Fruit fly (Drosophila melanogaster) whole organism, embryonic: Measurements from ENCODE around the gene MsrA.

Experiments used
- Awh ChIP-seq: fragments of 200-800 bp; sonication (Bioruptor generic); IDR thresholded peaks from 2 replicates; pipeline ENCODE4, ENCODE4 v1.3.6; 2022; ENCODE audit warnings: missing biosample characterization, missing genetic modification characterization
- CG1024 ChIP-seq: fragments of 200-800 bp; sonication (Bioruptor generic); IDR thresholded peaks from 2 replicates; pipeline ENCODE4 v1.3.6; 2022; ENCODE audit warnings: missing biosample characterization, missing genetic modification characterization
- CG10462 ChIP-seq: fragments of 200-800 bp; sonication (Bioruptor generic); optimal IDR thresholded peaks from 2 replicates; lab custom pipeline; 2016; ENCODE audit warnings: missing biosample characterization, missing genetic modification characterization
- CG10959 ChIP-seq: fragments of 200-800 bp; sonication (Bioruptor generic); IDR thresholded peaks from 2 replicates; pipeline ENCODE4 v1.3.6; 2022; ENCODE audit warnings: missing biosample characterization, missing genetic modification characterization
- CG11085 ChIP-seq: fragments of 200-800 bp; sonication (Bioruptor generic); IDR thresholded peaks from 2 replicates; pipeline ENCODE4 v1.3.6; 2022; ENCODE audit warnings: missing biosample characterization, missing genetic modification characterization
- CG11504 ChIP-seq: fragments of 200-800 bp; sonication (Bioruptor generic); optimal IDR thresholded peaks from 3 replicates; lab custom pipeline; 2019; ENCODE audit warnings: missing biosample characterization, mild to moderate bottlenecking, missing genetic modification characterization, moderate library complexity
- CG12104 ChIP-seq: fragments of 200-800 bp; sonication (Bioruptor generic); optimal IDR thresholded peaks from 3 replicates; lab custom pipeline; 2016; ENCODE audit warnings: missing biosample characterization, missing genetic modification characterization
- CG12391 ChIP-seq: fragments of 200-800 bp; sonication (Bioruptor generic); optimal IDR thresholded peaks from 3 replicates; lab custom pipeline; 2018; ENCODE audit warnings: missing biosample characterization, mild to moderate bottlenecking, missing genetic modification characterization, moderate library complexity
- CG13424 ChIP-seq: fragments of 200-800 bp; sonication (Bioruptor generic); optimal IDR thresholded peaks from 2 replicates; lab custom pipeline; 2019; ENCODE audit warnings: missing biosample characterization, mild to moderate bottlenecking, missing genetic modification characterization, moderate library complexity
- CG14441 ChIP-seq: fragments of 200-800 bp; sonication (Bioruptor generic); IDR thresholded peaks from 2 replicates; pipeline ENCODE4 v1.3.6; 2022; ENCODE audit warnings: missing biosample characterization, missing genetic modification characterization
- CG15601 ChIP-seq: fragments of 200-800 bp; sonication (Bioruptor generic); optimal IDR thresholded peaks from 3 replicates; lab custom pipeline; 2019; ENCODE audit warnings: missing biosample characterization, mild to moderate bottlenecking, missing genetic modification characterization, moderate library complexity
- CG16813 ChIP-seq: fragments of 200-800 bp; sonication (Bioruptor generic); IDR thresholded peaks from 3 replicates; pipeline ENCODE4 v1.3.6; 2022; ENCODE audit warnings: missing biosample characterization, missing genetic modification characterization; ENCODE audit not compliant: partially characterized antibody
- CG17385 ChIP-seq: fragments of 200-800 bp; sonication (Bioruptor generic); optimal IDR thresholded peaks from 3 replicates; lab custom pipeline; 2018; ENCODE audit warnings: missing biosample characterization, mild to moderate bottlenecking, missing genetic modification characterization
- CG34422 ChIP-seq: fragments of 200-800 bp; sonication (Bioruptor generic); IDR thresholded peaks from 3 replicates; pipeline ENCODE4 v1.3.6; 2022; ENCODE audit warnings: missing biosample characterization, missing genetic modification characterization
- CG4617 ChIP-seq: fragments of 200-800 bp; sonication (Bioruptor generic); optimal IDR thresholded peaks from 3 replicates; lab custom pipeline; 2016; ENCODE audit warnings: missing biosample characterization, missing genetic modification characterization, borderline replicate concordance
- CG6689 ChIP-seq: fragments of 200-800 bp; sonication (Bioruptor generic); IDR thresholded peaks from 2 replicates; pipeline ENCODE4 v1.3.6; 2022; ENCODE audit warnings: missing biosample characterization, missing genetic modification characterization
- CG7372 ChIP-seq: fragments of 200-800 bp; sonication (Bioruptor generic); IDR thresholded peaks from 2 replicates; pipeline ENCODE4 v1.3.6; 2022; ENCODE audit warnings: missing biosample characterization, missing genetic modification characterization
- CG7556 ChIP-seq: fragments of 200-800 bp; sonication (Bioruptor generic); optimal IDR thresholded peaks from 2 replicates; lab custom pipeline; 2017; ENCODE audit warnings: missing biosample characterization, mild to moderate bottlenecking, missing genetic modification characterization
- CG7963 ChIP-seq: fragments of 200-800 bp; sonication (Bioruptor generic); IDR thresholded peaks from 3 replicates; pipeline ENCODE4 v1.3.6; 2022; ENCODE audit warnings: missing biosample characterization, missing genetic modification characterization; ENCODE audit not compliant: partially characterized antibody
- CG7987 ChIP-seq: fragments of 200-800 bp; sonication (Bioruptor generic); optimal IDR thresholded peaks from 2 replicates; lab custom pipeline; 2018; ENCODE audit warnings: missing biosample characterization, mild to moderate bottlenecking, missing genetic modification characterization, moderate library complexity
- D19A ChIP-seq: fragments of 200-800 bp; optimal IDR thresholded peaks from 3 replicates; lab custom pipeline; 2019; ENCODE audit warnings: missing biosample characterization, mild to moderate bottlenecking, missing genetic modification characterization, moderate library complexity
- Dbx ChIP-seq: fragments of 200-800 bp; sonication (Bioruptor generic); IDR thresholded peaks from 3 replicates; pipeline ENCODE4 v1.3.6; 2022; ENCODE audit warnings: missing biosample characterization, missing genetic modification characterization
- Dfd ChIP-seq, 2 experiments: fragments of >200 bp; optimal IDR thresholded peaks; 2 replicates each; lab custom pipeline; 2017; ENCODE audit warnings: missing biosample characterization in 2 of 2, missing genetic modification characterization in 2 of 2
- Fer1 ChIP-seq: fragments of 200-800 bp; sonication (Bioruptor generic); optimal IDR thresholded peaks from 2 replicates; lab custom pipeline; 2017; ENCODE audit warnings: missing biosample characterization, mild to moderate bottlenecking, missing genetic modification characterization
- HHEX ChIP-seq: fragments of 200-800 bp; sonication (Bioruptor generic); optimal IDR thresholded peaks from 3 replicates; lab custom pipeline; 2017; ENCODE audit warnings: missing biosample characterization, mild to moderate bottlenecking, missing genetic modification characterization, missing genetic modification reagents
- Kr ChIP-seq: fragments of 200-800 bp; sonication (Bioruptor generic); optimal IDR thresholded peaks from 2 replicates; lab custom pipeline; 2017; ENCODE audit warnings: missing biosample characterization, mild to moderate bottlenecking, missing genetic modification characterization
- MBD-R2 ChIP-seq: fragments of 200-800 bp; sonication (Bioruptor generic); IDR thresholded peaks from 2 replicates; pipeline ENCODE4 v1.3.6; 2022; ENCODE audit warnings: missing biosample characterization, missing genetic modification characterization
- Meics ChIP-seq: fragments of 200-800 bp; sonication (Bioruptor generic); optimal IDR thresholded peaks from 2 replicates; lab custom pipeline; 2017; ENCODE audit warnings: missing biosample characterization, mild to moderate bottlenecking, missing genetic modification characterization
- Neu2 ChIP-seq: fragments of 200-800 bp; sonication (Bioruptor generic); optimal IDR thresholded peaks from 3 replicates; lab custom pipeline; 2016; ENCODE audit warnings: missing biosample characterization, missing genetic modification characterization, borderline replicate concordance
- Nf-YB ChIP-seq: fragments of 200-800 bp; sonication (Bioruptor generic); optimal IDR thresholded peaks from 3 replicates; lab custom pipeline; 2019; ENCODE audit warnings: missing biosample characterization, mild to moderate bottlenecking, missing genetic modification characterization, moderate library complexity
- Ptx1 ChIP-seq: fragments of 200-800 bp; sonication (Bioruptor generic); IDR thresholded peaks from 2 replicates; pipeline ENCODE4 v1.3.6; 2022; ENCODE audit warnings: missing biosample characterization, missing genetic modification characterization
- Ravus ChIP-seq: fragments of 200-800 bp; sonication (Bioruptor generic); IDR thresholded peaks from 2 replicates; pipeline ENCODE4 v1.3.6; 2022; ENCODE audit warnings: missing biosample characterization, missing genetic modification characterization
- Taf1 ChIP-seq: fragments of 200-800 bp; sonication (Bioruptor generic); IDR thresholded peaks from 2 replicates; pipeline ENCODE4 v1.3.6; 2022; ENCODE audit warnings: missing biosample characterization, missing genetic modification characterization
- bbx ChIP-seq: fragments of 200-800 bp; sonication (Bioruptor generic); IDR thresholded peaks from 2 replicates; pipeline ENCODE4 v1.3.6; 2022; ENCODE audit warnings: missing biosample characterization, missing genetic modification characterization; ENCODE audit not compliant: partially characterized antibody
- eyg ChIP-seq: fragments of 200-800 bp; sonication (Bioruptor generic); optimal IDR thresholded peaks from 3 replicates; lab custom pipeline; 2016; ENCODE audit warnings: missing biosample characterization, missing genetic modification characterization
- gcm ChIP-seq: fragments of 200-800 bp; sonication (Bioruptor generic); optimal IDR thresholded peaks from 2 replicates; lab custom pipeline; 2019; ENCODE audit warnings: missing biosample characterization, mild to moderate bottlenecking, missing genetic modification characterization, moderate library complexity
- gcm2 ChIP-seq: fragments of 200-800 bp; sonication (Bioruptor generic); optimal IDR thresholded peaks from 2 replicates; lab custom pipeline; 2016; ENCODE audit warnings: missing biosample characterization, missing genetic modification characterization
- gem ChIP-seq: fragments of 200-800 bp; sonication (Bioruptor generic); optimal IDR thresholded peaks from 2 replicates; lab custom pipeline; 2019; ENCODE audit warnings: missing biosample characterization, mild to moderate bottlenecking, missing genetic modification characterization, moderate library complexity
- jigr1 ChIP-seq: fragments of 200-800 bp; sonication (Bioruptor generic); IDR thresholded peaks from 3 replicates; pipeline ENCODE4 v1.3.6; 2022; ENCODE audit warnings: missing biosample characterization, missing genetic modification characterization
- kah ChIP-seq: fragments of 200-800 bp; sonication (Bioruptor generic); optimal IDR thresholded peaks from 2 replicates; lab custom pipeline; 2018; ENCODE audit warnings: missing biosample characterization, mild to moderate bottlenecking, missing genetic modification characterization
- klu ChIP-seq: fragments of 200-800 bp; sonication (Bioruptor generic); IDR thresholded peaks from 2 replicates; pipeline ENCODE4 v1.3.6; 2022; ENCODE audit warnings: missing biosample characterization, missing genetic modification characterization
- knrl ChIP-seq: fragments of 200-800 bp; sonication (Bioruptor generic); IDR thresholded peaks from 3 replicates; pipeline ENCODE4 v1.3.6; 2022; ENCODE audit warnings: missing biosample characterization, missing genetic modification characterization; ENCODE audit not compliant: partially characterized antibody
- mld ChIP-seq: fragments of 200-800 bp; sonication (Bioruptor generic); IDR thresholded peaks from 3 replicates; pipeline ENCODE4 v1.3.6; 2022; ENCODE audit warnings: missing biosample characterization, missing genetic modification characterization; ENCODE audit not compliant: partially characterized antibody
- ranshi ChIP-seq: fragments of 200-800 bp; sonication (Bioruptor generic); IDR thresholded peaks from 2 replicates; pipeline ENCODE4 v1.3.6; 2022; ENCODE audit warnings: missing biosample characterization, missing genetic modification characterization
- repo ChIP-seq: fragments of 200-800 bp; sonication (Bioruptor generic); optimal IDR thresholded peaks from 2 replicates; lab custom pipeline; 2016; ENCODE audit warnings: missing biosample characterization, missing genetic modification characterization
- scrt ChIP-seq: fragments of 200-800 bp; sonication (Bioruptor generic); optimal IDR thresholded peaks from 2 replicates; lab custom pipeline; 2018; ENCODE audit warnings: missing biosample characterization, mild to moderate bottlenecking, missing genetic modification characterization, moderate library complexity
- tna ChIP-seq: fragments of 200-800 bp; sonication (Bioruptor generic); IDR thresholded peaks from 2 replicates; pipeline ENCODE4 v1.3.6; 2022; ENCODE audit warnings: missing biosample characterization, missing genetic modification characterization; ENCODE audit not compliant: partially characterized antibody
- toy ChIP-seq: fragments of 200-800 bp; sonication (Bioruptor generic); IDR thresholded peaks from 2 replicates; pipeline ENCODE4 v1.3.6; 2022; ENCODE audit warnings: missing biosample characterization, missing genetic modification characterization
- trh ChIP-seq: fragments of 200-800 bp; sonication (Bioruptor generic); optimal IDR thresholded peaks from 2 replicates; lab custom pipeline; 2016; ENCODE audit warnings: missing biosample characterization, missing genetic modification characterization
- wor ChIP-seq: fragments of 200-800 bp; sonication (Bioruptor generic); IDR thresholded peaks from 2 replicates; pipeline ENCODE4 v1.3.6; 2022; ENCODE audit warnings: missing biosample characterization, missing genetic modification characterization
- zfh1 ChIP-seq: fragments of 200-800 bp; sonication (Bioruptor generic); IDR thresholded peaks from 3 replicates; pipeline ENCODE4 v1.3.6; 2022; ENCODE audit warnings: missing biosample characterization, missing genetic modification characterization

The MsrA gene

DNA sequence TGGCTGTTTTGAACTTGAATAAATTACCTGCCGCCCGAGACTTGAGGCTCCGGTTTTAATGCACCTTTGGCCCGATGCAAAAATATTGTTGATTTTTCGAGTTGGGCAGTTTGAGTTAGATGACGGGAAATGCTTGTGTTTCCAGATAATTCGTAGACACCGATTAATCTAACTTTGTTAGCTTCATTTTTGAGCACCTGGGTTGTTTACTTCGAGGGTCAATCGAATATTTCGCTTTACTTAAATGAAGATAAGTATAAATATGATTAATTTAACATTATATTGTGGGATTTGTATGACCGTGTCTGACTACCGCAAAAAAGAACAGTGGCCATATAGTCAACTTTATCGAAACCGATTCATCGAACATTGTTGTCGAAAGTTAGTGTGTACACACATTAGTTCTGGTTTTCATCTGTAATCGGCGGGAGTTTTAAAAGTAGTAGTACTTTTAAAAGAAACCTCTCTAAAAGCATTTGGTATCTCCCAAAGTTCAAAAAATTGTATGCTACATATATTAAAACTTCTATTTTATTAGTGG, 13.0 kb downstream of the MsrA start, which contains the start of gene CG7945:
Gene CG7945 (minus strand): TSS at position 332 of the 541 bp plus-strand sequence.
- TF ChIP-seq MBD-R2 (GFP tag; lab: Robert Waterston, UW) = peak; percentile 67
- no peak for TF ChIP-seq scrt (GFP tag; lab: Kevin White, UChicago)
- no peak for TF ChIP-seq Awh (GFP tag; lab: Robert Waterston, UW)
- no peak for TF ChIP-seq Ptx1
- no peak for TF ChIP-seq CG11085
- TF ChIP-seq CG1024 = no peak
- TF ChIP-seq klu = no peak
- TF ChIP-seq Dfd (GFP tag; optimal IDR thresholded peaks at IDR 0.05; lab: Kevin White, UChicago) = no peak
- TF ChIP-seq CG14441 (GFP tag; lab: Robert Waterston, UW) = no peak
- no peak for TF ChIP-seq CG10462 (GFP tag; lab: Kevin White, UChicago)
- TF ChIP-seq CG34422 (GFP tag; lab: Robert Waterston, UW) = no peak
- TF ChIP-seq Dbx (GFP tag; lab: Robert Waterston, UW) = no peak
- no peak for TF ChIP-seq repo
- peak; percentile 53 for TF ChIP-seq CG15601 (tag; lab: Kevin White, UChicago)
- peak; percentile 59; the same call in 2 of the 3 replicates for TF ChIP-seq CG16813
- TF ChIP-seq D19A (tag; lab: Kevin White, UChicago) = no peak
- TF ChIP-seq CG12104 (GFP tag; lab: Kevin White, UChicago) = no peak
- TF ChIP-seq CG13424 (tag; lab: Kevin White, UChicago) = no peak
- TF ChIP-seq CG7963 (GFP tag; lab: Robert Waterston, UW) = peak; percentile 49; the same call in 2 of the 3 replicates
- no peak for TF ChIP-seq CG11504 (tag; lab: Kevin White, UChicago)
- TF ChIP-seq wor = no peak
- no peak for TF ChIP-seq toy
- TF ChIP-seq CG10959 (GFP tag; lab: Robert Waterston, UW) = no peak
- no peak for TF ChIP-seq CG17385 (GFP tag; lab: Kevin White, UChicago)
- peak; percentile 66 for TF ChIP-seq CG4617 (GFP tag; lab: Kevin White, UChicago)
- peak; percentile 23 for TF ChIP-seq CG12391 (tag; lab: Kevin White, UChicago)
- peak; percentile 11 for TF ChIP-seq Fer1
- TF ChIP-seq gem (tag; lab: Kevin White, UChicago) = no peak
- peak; percentile 54; the same call in 1 of the 2 replicates for TF ChIP-seq tna
- TF ChIP-seq Neu2 (GFP tag; lab: Kevin White, UChicago) = no peak
- no peak for TF ChIP-seq gcm2 (GFP tag; lab: Kevin White, UChicago)
- TF ChIP-seq zfh1 (GFP tag; lab: Robert Waterston, UW) = no peak
- no peak for TF ChIP-seq eyg (GFP tag; lab: Kevin White, UChicago)
- no peak for TF ChIP-seq gcm
- no peak for TF ChIP-seq Taf1
- no peak; the same call in 1 of the 2 replicates for TF ChIP-seq bbx
- TF ChIP-seq jigr1 (GFP tag; lab: Robert Waterston, UW) = no peak
- TF ChIP-seq knrl (GFP tag; lab: Robert Waterston, UW) = no peak; the same call in 2 of the 3 replicates
- no peak for TF ChIP-seq Nf-YB (GFP tag; lab: Kevin White, UChicago)
- no peak for TF ChIP-seq CG7372 (GFP tag; lab: Robert Waterston, UW)
- TF ChIP-seq Ravus = no peak
- TF ChIP-seq Meics (GFP tag; lab: Kevin White, UChicago) = no peak
- TF ChIP-seq trh = no peak
- TF ChIP-seq CG7987 = peak; percentile 23
- no peak for TF ChIP-seq HHEX (GFP tag; lab: Kevin White, UChicago)
- no peak for TF ChIP-seq kah (GFP tag; lab: Kevin White, UChicago)
- no peak for TF ChIP-seq Kr (GFP tag; lab: Kevin White, UChicago)
- 0 out of 3 replicates have a peak, but pooled peaks have one; percentile 28 for TF ChIP-seq mld
- TF ChIP-seq CG7556 (GFP tag; lab: Kevin White, UChicago) = no peak
- TF ChIP-seq ranshi (GFP tag; lab: Robert Waterston, UW) = no peak
- TF ChIP-seq CG6689 (GFP tag; lab: Robert Waterston, UW) = no peak
